Fruit fly (Drosophila melanogaster) whole organism, embryonic: ENCODE data around the gene CG1172.
A peak's percentile ranks its signal among the peaks of the same experiment; 100 is the strongest.

Experiments used
- Asciz ChIP-seq: fragments of 200-800 bp; sonication (Bioruptor generic); optimal IDR thresholded peaks from 2 replicates; lab custom pipeline; 2017; ENCODE audit warnings: missing biosample characterization, mild to moderate bottlenecking, missing genetic modification characterization, missing genetic modification reagents
- Bdp1 ChIP-seq: fragments of 200-800 bp; sonication (Bioruptor generic); optimal IDR thresholded peaks from 3 replicates; lab custom pipeline; 2016; ENCODE audit warnings: missing biosample characterization, missing genetic modification characterization
- CG10274 ChIP-seq: fragments of 200-800 bp; sonication (Bioruptor generic); optimal IDR thresholded peaks from 3 replicates; lab custom pipeline; 2017; ENCODE audit warnings: missing biosample characterization, mild to moderate bottlenecking, missing genetic modification characterization
- CG10462 ChIP-seq: fragments of 200-800 bp; sonication (Bioruptor generic); optimal IDR thresholded peaks from 2 replicates; lab custom pipeline; 2016; ENCODE audit warnings: missing biosample characterization, missing genetic modification characterization
- CG10654 ChIP-seq: fragments of 200-800 bp; sonication (Bioruptor generic); optimal IDR thresholded peaks from 2 replicates; lab custom pipeline; 2016; ENCODE audit warnings: missing biosample characterization, missing genetic modification characterization
- CG11456 ChIP-seq: fragments of 200-800 bp; sonication (Bioruptor generic); IDR thresholded peaks from 3 replicates; pipeline ENCODE4 v1.3.6; 2022; ENCODE audit warnings: missing biosample characterization, missing genetic modification characterization
- CG11695 ChIP-seq: fragments of 200-800 bp; sonication (Bioruptor generic); IDR thresholded peaks from 3 replicates; pipeline ENCODE4 v1.3.6; 2022; ENCODE audit warnings: missing biosample characterization, missing genetic modification characterization
- CG11723 ChIP-seq: fragments of 200-800 bp; sonication (Bioruptor generic); optimal IDR thresholded peaks from 2 replicates; lab custom pipeline; 2017; ENCODE audit warnings: missing biosample characterization, mild to moderate bottlenecking, missing genetic modification characterization
- CG12391 ChIP-seq: fragments of 200-800 bp; sonication (Bioruptor generic); optimal IDR thresholded peaks from 3 replicates; lab custom pipeline; 2018; ENCODE audit warnings: missing biosample characterization, mild to moderate bottlenecking, missing genetic modification characterization, moderate library complexity
- CG17359 ChIP-seq: fragments of 200-800 bp; sonication (Bioruptor generic); optimal IDR thresholded peaks from 3 replicates; lab custom pipeline; 2018; ENCODE audit warnings: missing biosample characterization, mild to moderate bottlenecking, missing genetic modification characterization, moderate library complexity
- CG1832 ChIP-seq: fragments of 200-800 bp; sonication (Bioruptor generic); optimal IDR thresholded peaks from 2 replicates; lab custom pipeline; 2017; ENCODE audit warnings: missing biosample characterization, mild to moderate bottlenecking, missing genetic modification characterization, inconsistent platforms
- CG2129 ChIP-seq: fragments of 200-800 bp; sonication (Bioruptor generic); IDR thresholded peaks from 2 replicates; pipeline ENCODE4 v1.3.6; 2022; ENCODE audit warnings: missing biosample characterization, missing genetic modification characterization; ENCODE audit not compliant: partially characterized antibody
- CG31365 ChIP-seq: fragments of 200-800 bp; sonication (Bioruptor generic); optimal IDR thresholded peaks from 2 replicates; lab custom pipeline; 2018; ENCODE audit warnings: missing biosample characterization, mild to moderate bottlenecking, missing genetic modification characterization
- CG3163 ChIP-seq: fragments of 200-800 bp; sonication (Bioruptor generic); optimal IDR thresholded peaks from 3 replicates; lab custom pipeline; 2016; ENCODE audit warnings: missing biosample characterization, missing genetic modification characterization
- CG34376 ChIP-seq: fragments of 200-800 bp; sonication (Bioruptor generic); optimal IDR thresholded peaks from 2 replicates; lab custom pipeline; 2018; ENCODE audit warnings: missing biosample characterization, mild to moderate bottlenecking, missing genetic modification characterization
- CG4424 ChIP-seq: fragments of 200-800 bp; sonication (Bioruptor generic); optimal IDR thresholded peaks from 3 replicates; lab custom pipeline; 2016; ENCODE audit warnings: missing biosample characterization, missing genetic modification characterization
- CG6254 ChIP-seq: fragments of 200-800 bp; sonication (Bioruptor generic); optimal IDR thresholded peaks from 3 replicates; lab custom pipeline; 2017; ENCODE audit warnings: mild to moderate bottlenecking, missing biosample characterization, missing genetic modification reagents, missing genetic modification characterization
- CG8089 ChIP-seq: fragments of 200-800 bp; sonication (Bioruptor generic); optimal IDR thresholded peaks from 3 replicates; lab custom pipeline; 2016; ENCODE audit warnings: missing biosample characterization, missing genetic modification characterization
- CG8765 ChIP-seq: fragments of 200-800 bp; sonication (Bioruptor generic); IDR thresholded peaks from 2 replicates; pipeline ENCODE4 v1.3.6; 2022; ENCODE audit warnings: missing biosample characterization, missing genetic modification characterization
- Drgx ChIP-seq: fragments of 200-800 bp; sonication (Bioruptor generic); IDR thresholded peaks from 2 replicates; pipeline ENCODE4 v1.3.6; 2022; ENCODE audit warnings: missing biosample characterization, missing genetic modification characterization
- Eip74EF ChIP-seq, 2 experiments: fragments of 200-800 bp in 1 of 2; fragments of >200 bp in 1 of 2; sonication (Bioruptor generic) in 1 of 2; optimal IDR thresholded peaks; 2 replicates each; lab custom pipeline; 2017 to 2019; ENCODE audit warnings: missing biosample characterization in 2 of 2, missing genetic modification characterization in 2 of 2, mild to moderate bottlenecking in 1 of 2, moderate library complexity in 1 of 2
- HLH54F ChIP-seq: fragments of 200-800 bp; sonication (Bioruptor generic); optimal IDR thresholded peaks from 3 replicates; lab custom pipeline; 2016; ENCODE audit warnings: missing biosample characterization, missing genetic modification characterization
- Hand ChIP-seq: fragments of 200-800 bp; sonication (Bioruptor generic); optimal IDR thresholded peaks from 2 replicates; lab custom pipeline; 2017; ENCODE audit warnings: mild to moderate bottlenecking, missing biosample characterization, missing genetic modification reagents, missing genetic modification characterization
- Hmr ChIP-seq: fragments of 200-800 bp; sonication (Bioruptor generic); optimal IDR thresholded peaks from 3 replicates; lab custom pipeline; 2017; ENCODE audit warnings: mild to moderate bottlenecking, missing biosample characterization, missing genetic modification reagents, missing genetic modification characterization
- Hr78 ChIP-seq, 2 experiments: fragments of 200-800 bp in 1 of 2; fragments of >200 bp in 1 of 2; sonication (Bioruptor generic) in 1 of 2; optimal IDR thresholded peaks; 2 replicates each; lab custom pipeline; 2017 to 2019; ENCODE audit warnings: missing biosample characterization in 2 of 2, missing genetic modification characterization in 2 of 2, mild to moderate bottlenecking in 1 of 2, moderate library complexity in 1 of 2
- Mad ChIP-seq: fragments of 200-800 bp; sonication (Bioruptor generic); optimal IDR thresholded peaks from 2 replicates; lab custom pipeline; 2016; ENCODE audit warnings: missing biosample characterization, missing genetic modification characterization
- Med ChIP-seq: fragments of 200-800 bp; sonication (Bioruptor generic); peaks from one replicate; lab custom pipeline; 2016; ENCODE audit warnings: missing biosample characterization, missing genetic modification characterization, mild to moderate bottlenecking, inconsistent platforms, moderate library complexity
- Side ChIP-seq: fragments of 200-800 bp; sonication (Bioruptor generic); optimal IDR thresholded peaks from 2 replicates; lab custom pipeline; 2016; ENCODE audit warnings: missing biosample characterization, missing genetic modification characterization
- ac ChIP-seq: fragments of 200-800 bp; sonication (Bioruptor generic); optimal IDR thresholded peaks from 3 replicates; lab custom pipeline; 2017; ENCODE audit warnings: missing biosample characterization, mild to moderate bottlenecking, missing genetic modification characterization
- amos ChIP-seq: fragments of 200-800 bp; sonication (Bioruptor generic); IDR thresholded peaks from 2 replicates; pipeline ENCODE4 v1.3.6; 2022; ENCODE audit warnings: missing biosample characterization, missing genetic modification characterization; ENCODE audit not compliant: partially characterized antibody
- ato ChIP-seq: fragments of 200-800 bp; sonication (Bioruptor generic); IDR thresholded peaks from 2 replicates; pipeline ENCODE4 v1.3.6; 2022; ENCODE audit warnings: missing biosample characterization, missing genetic modification characterization; ENCODE audit not compliant: partially characterized antibody
- bsh ChIP-seq, 2 experiments: fragments of 200-800 bp; sonication (Bioruptor generic); optimal IDR thresholded peaks; 2 replicates each; lab custom pipeline; 2017 to 2018; ENCODE audit warnings: mild to moderate bottlenecking in 2 of 2, missing biosample characterization in 2 of 2, missing genetic modification characterization in 2 of 2, moderate library complexity in 1 of 2
- cg ChIP-seq: fragments of 200-800 bp; sonication (Bioruptor generic); optimal IDR thresholded peaks from 3 replicates; lab custom pipeline; 2019; ENCODE audit warnings: missing biosample characterization, mild to moderate bottlenecking, missing genetic modification characterization, moderate library complexity
- corto ChIP-seq: fragments of 200-800 bp; sonication (Bioruptor generic); optimal IDR thresholded peaks from 2 replicates; lab custom pipeline; 2016; ENCODE audit warnings: missing biosample characterization, mild to moderate bottlenecking, missing genetic modification characterization, moderate library complexity
- crc ChIP-seq: fragments of 200-800 bp; sonication (Bioruptor generic); optimal IDR thresholded peaks from 2 replicates; lab custom pipeline; 2016; ENCODE audit warnings: missing biosample characterization, missing genetic modification characterization
- fd64A ChIP-seq: fragments of 200-800 bp; sonication (Bioruptor generic); optimal IDR thresholded peaks from 3 replicates; lab custom pipeline; 2018; ENCODE audit warnings: missing biosample characterization, mild to moderate bottlenecking, missing genetic modification characterization
- gsb-n ChIP-seq: fragments of 200-800 bp; sonication (Bioruptor generic); optimal IDR thresholded peaks from 3 replicates; lab custom pipeline; 2018; ENCODE audit warnings: missing biosample characterization, mild to moderate bottlenecking, missing genetic modification characterization
- hth ChIP-seq: fragments of >200 bp; optimal IDR thresholded peaks from 2 replicates; lab custom pipeline; 2017; ENCODE audit warnings: inconsistent platforms
- maf-S ChIP-seq: fragments of 200-800 bp; sonication (Bioruptor generic); optimal IDR thresholded peaks from 2 replicates; lab custom pipeline; 2016; ENCODE audit warnings: missing biosample characterization, missing genetic modification characterization
- p53 ChIP-seq: fragments of 200-800 bp; sonication (Bioruptor generic); optimal IDR thresholded peaks from 2 replicates; lab custom pipeline; 2016; ENCODE audit warnings: missing biosample characterization, missing genetic modification characterization
- pb ChIP-seq: fragments of 200-800 bp; sonication (Bioruptor generic); optimal IDR thresholded peaks from 3 replicates; lab custom pipeline; 2016; ENCODE audit warnings: missing biosample characterization, missing genetic modification characterization
- peb ChIP-seq: fragments of 200-800 bp; sonication (Bioruptor generic); IDR thresholded peaks from 2 replicates; pipeline ENCODE4 v1.3.6; 2022; ENCODE audit warnings: missing biosample characterization, missing genetic modification characterization
- repo ChIP-seq: fragments of 200-800 bp; sonication (Bioruptor generic); optimal IDR thresholded peaks from 2 replicates; lab custom pipeline; 2016; ENCODE audit warnings: missing biosample characterization, missing genetic modification characterization
- tio ChIP-seq: fragments of 200-800 bp; sonication (Bioruptor generic); optimal IDR thresholded peaks from 2 replicates; lab custom pipeline; 2017; ENCODE audit warnings: missing biosample characterization, missing genetic modification characterization, inconsistent platforms
- tll ChIP-seq, 2 experiments: fragments of 200-800 bp in 1 of 2; fragments of >200 bp in 1 of 2; sonication (Bioruptor generic) in 1 of 2; optimal IDR thresholded peaks; 2 replicates each; lab custom pipeline; 2017 to 2019; ENCODE audit warnings: missing biosample characterization in 2 of 2, missing genetic modification characterization in 2 of 2, mild to moderate bottlenecking in 1 of 2, moderate library complexity in 1 of 2
- toy ChIP-seq: fragments of 200-800 bp; sonication (Bioruptor generic); IDR thresholded peaks from 2 replicates; pipeline ENCODE4 v1.3.6; 2022; ENCODE audit warnings: missing biosample characterization, missing genetic modification characterization
- ttk ChIP-seq: fragments of 200-800 bp; sonication (Bioruptor generic); IDR thresholded peaks from 2 replicates; pipeline ENCODE4 v2.1.2; 2022; ENCODE audit warnings: missing biosample characterization, missing genetic modification characterization
- usp ChIP-seq: fragments of >200 bp; optimal IDR thresholded peaks from 2 replicates; lab custom pipeline; 2017; ENCODE audit warnings: missing biosample characterization, missing genetic modification characterization
- vnd ChIP-seq: fragments of 200-800 bp; sonication (Bioruptor generic); IDR thresholded peaks from 3 replicates; pipeline ENCODE4 v1.3.6; 2022; ENCODE audit warnings: missing biosample characterization, missing genetic modification characterization; ENCODE audit not compliant: partially characterized antibody
- zen ChIP-seq: fragments of 200-800 bp; sonication (Bioruptor generic); optimal IDR thresholded peaks from 3 replicates; lab custom pipeline; 2018; ENCODE audit warnings: missing biosample characterization, mild to moderate bottlenecking, missing genetic modification characterization, moderate library complexity

Gene CG1172

dm6 chr3R:5371563-5371962 lies 22.2 kb upstream of the CG1172 start, which contains the start of gene Polr2F (continued):
- TF ChIP-seq HLH54F (GFP tag; lab: Kevin White, UChicago) (peak; percentile 96), CG31365 (tag; lab: Kevin White, UChicago) (no peak), hth (lab: Kevin White, UChicago) (no peak), crc (peak; percentile 78), CG17359 (tag; lab: Kevin White, UChicago) (peak; percentile 71), tll (GFP tag; optimal IDR thresholded peaks at IDR 0.05; lab: Kevin White, UChicago) (no peak), CG4424 (GFP tag; lab: Kevin White, UChicago) (peak; percentile 82), Asciz (GFP tag; lab: Kevin White, UChicago) (peak; percentile 52), cg (GFP tag; lab: Kevin White, UChicago) (no peak), pb (peak; percentile 86), CG8765 (0 out of 2 replicates have a peak, but pooled peaks have one; percentile 19), CG34376 (GFP tag; lab: Kevin White, UChicago) (peak; percentile 81), Side (peak; percentile 89), Hmr (GFP tag; lab: Kevin White, UChicago) (peak; percentile 86), p53 (peak; percentile 80), corto (no peak), tio (GFP tag; lab: Kevin White, UChicago) (no peak), amos (GFP tag; lab: Robert Waterston, UW) (peak; percentile 65; the same call in 1 of the 2 replicates), CG12391 (tag; lab: Kevin White, UChicago) (peak; percentile 79), vnd (GFP tag; lab: Robert Waterston, UW) (no peak), Eip74EF (GFP tag; optimal IDR thresholded peaks at IDR 0.05; lab: Kevin White, UChicago) (no peak), CG8089 (GFP tag; lab: Kevin White, UChicago) (peak; percentile 79), Med (GFP tag; lab: Kevin White, UChicago) (peak; percentile 99), repo (peak; percentile 87), CG3163 (GFP tag; lab: Kevin White, UChicago) (peak; percentile 81), Bdp1 (GFP tag; lab: Kevin White, UChicago) (peak; percentile 83), CG10462 (GFP tag; lab: Kevin White, UChicago) (peak; percentile 64), fd64A (GFP tag; lab: Kevin White, UChicago) (no peak), toy (GFP tag; lab: Robert Waterston, UW) (no peak), peb (GFP tag; lab: Robert Waterston, UW) (0 out of 2 replicates have a peak, but pooled peaks have one; percentile 19), zen (tag; lab: Kevin White, UChicago) (peak; percentile 80), Hand (peak; percentile 28), CG1832 (GFP tag; lab: Kevin White, UChicago) (no peak), ato (peak; percentile 12; the same call in 1 of the 2 replicates), CG6254 (GFP tag; lab: Kevin White, UChicago) (no peak), Drgx (GFP tag; lab: Robert Waterston, UW) (peak; percentile 63), ttk (GFP tag; lab: Robert Waterston, UW) (peak; percentile 66), maf-S (GFP tag; lab: Kevin White, UChicago) (peak; percentile 91), CG10654 (peak; percentile 86), Mad (GFP tag; lab: Kevin White, UChicago) (peak; percentile 94), gsb-n (peak; percentile 41), CG10274 (GFP tag; lab: Kevin White, UChicago) (no peak), CG2129 (GFP tag; lab: Robert Waterston, UW) (no peak), Hr78 (GFP tag; optimal IDR thresholded peaks at IDR 0.05; lab: Kevin White, UChicago) (no peak), ac (GFP tag; lab: Kevin White, UChicago) (no peak), CG11723 (peak; percentile 70), bsh (GFP tag; optimal IDR thresholded peaks at IDR 0.05; lab: Kevin White, UChicago) (peak in 1 of 2 experiments; percentile 58), CG11456 (GFP tag; lab: Robert Waterston, UW) (peak; percentile 93), CG11695 (GFP tag; lab: Robert Waterston, UW) (peak; percentile 19; the same call in 1 of the 3 replicates), usp (GFP tag; lab: Kevin White, UChicago) (no peak)
